Worm (Caenorhabditis elegans): ENCODE results near the gene srt-68.

srt-68 gene

ce11 chrV:5257358-5257757 is 5.4 kb upstream of the srt-68 start, which contains the start of gene srt-67:
Gene srt-67, minus strand, starts transcription at chrV:5257458.
- TF ChIP-seq irx-1 (tag; optimal IDR thresholded peaks at IDR 0.05) (no peak), aha-1 (tag; optimal IDR thresholded peaks at IDR 0.05) (no peak), nhr-84 (tag; optimal IDR thresholded peaks at IDR 0.05) (no peak), nhr-28 (tag; optimal IDR thresholded peaks at IDR 0.05) (no peak), unc-62 (GFP tag; optimal IDR thresholded peaks at IDR 0.05) (no peak), nhr-71 (tag; optimal IDR thresholded peaks at IDR 0.05) (no peak), dpl-1 (GFP tag; optimal IDR thresholded peaks at IDR 0.05) (no peak), unc-130 (tag; optimal IDR thresholded peaks at IDR 0.05) (no peak)

DNA sequence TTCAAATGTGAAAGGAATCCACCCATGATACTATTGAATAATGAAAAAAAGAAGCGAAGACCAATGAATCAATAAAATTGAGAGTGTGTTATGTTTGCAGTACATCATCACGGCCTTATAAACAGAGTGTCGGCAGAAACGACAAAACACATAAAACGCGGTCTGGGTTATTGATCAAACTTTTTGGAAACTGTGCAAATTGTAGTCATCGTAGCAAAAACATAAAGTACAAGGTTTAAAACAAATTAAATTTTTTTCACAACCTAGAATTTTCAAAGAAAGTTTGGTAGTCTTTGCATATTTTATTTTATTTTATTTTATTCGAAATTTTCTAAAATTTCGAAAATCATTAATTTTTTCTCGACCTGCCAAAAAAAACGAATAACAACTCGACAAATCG is 8.9 kb downstream of the srt-68 start, which contains the start of gene cest-35.1:
Gene cest-35.1, minus strand, starts transcription at position 101 of the 400 bp plus-strand sequence.
- TF ChIP-seq C16A3.4 (tag; optimal IDR thresholded peaks at IDR 0.05) = no peak
- no peak for TF ChIP-seq skn-1 (tag; optimal IDR thresholded peaks at IDR 0.05)
- TF ChIP-seq hlh-17 (GFP tag; optimal IDR thresholded peaks at IDR 0.05; ENCODE audit: borderline replicate concordance) = no peak
- TF ChIP-seq lir-3 (tag; optimal IDR thresholded peaks at IDR 0.05; ENCODE audit: poor library complexity) = no peak
- TF ChIP-seq fkh-10 (GFP tag; optimal IDR thresholded peaks at IDR 0.05) = no peak
- no peak for TF ChIP-seq ztf-11 (tag; optimal IDR thresholded peaks at IDR 0.05)

ce11 chrV:5239903-5240302 is 12.0 kb downstream of the srt-68 start, which contains the start of gene B0238.15:
Gene B0238.15, plus strand, starts transcription at chrV:5240203.
- TF ChIP-seq zip-4 (GFP tag; optimal IDR thresholded peaks at IDR 0.05) = no peak
- TF ChIP-seq ceh-82 (tag; optimal IDR thresholded peaks at IDR 0.05) = no peak
- no peak for TF ChIP-seq lir-3 (tag; optimal IDR thresholded peaks at IDR 0.05; ENCODE audit: poor library complexity)
- no peak for TF ChIP-seq ets-5 (GFP tag; IDR thresholded peaks at IDR 0.05)
- TF ChIP-seq efl-1 (optimal IDR thresholded peaks at IDR 0.05) = no peak
- peak in 1 of 2 experiments; percentile 48 for TF ChIP-seq efl-1 (GFP tag; optimal IDR thresholded peaks at IDR 0.05 in 1 of 2)

ce11 chrV:5239404-5239803 is 12.5 kb downstream of the srt-68 start, which contains the start of gene C52A10.3:
Gene C52A10.3, minus strand, starts transcription at chrV:5239504.
- TF ChIP-seq hlh-4 (tag; optimal IDR thresholded peaks at IDR 0.05) (no peak), efl-1 (optimal IDR thresholded peaks at IDR 0.05) (no peak), efl-1 (GFP tag; optimal IDR thresholded peaks at IDR 0.05 in 1 of 2) (peak in 1 of 2 experiments; percentile 32)

DNA sequence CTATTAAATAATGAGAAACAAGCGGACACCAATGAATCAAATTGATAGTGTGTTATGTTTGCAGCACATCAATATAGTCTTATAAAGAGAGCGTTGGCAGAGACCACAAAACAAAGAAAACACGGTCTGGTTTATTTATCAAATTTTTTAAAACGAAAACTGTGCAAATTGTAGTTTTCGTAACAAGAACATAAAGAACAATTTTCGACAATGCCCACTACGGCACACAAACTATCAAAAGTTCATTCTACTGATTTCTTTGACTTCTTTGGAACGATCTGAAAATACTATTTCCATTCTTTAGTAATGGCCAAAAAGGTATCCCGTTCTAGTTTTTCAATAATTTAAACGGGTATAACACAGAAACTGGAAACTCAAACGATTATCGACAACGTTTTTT is 14.8 kb downstream of the srt-68 start, which contains the start of gene cest-35.2:
Gene cest-35.2, minus strand, starts transcription at position 101 of the 400 bp plus-strand sequence.
- TF ChIP-seq unc-30 (tag; optimal IDR thresholded peaks at IDR 0.05) (no peak), unc-86 (tag; optimal IDR thresholded peaks at IDR 0.05) (no peak)

DNA sequence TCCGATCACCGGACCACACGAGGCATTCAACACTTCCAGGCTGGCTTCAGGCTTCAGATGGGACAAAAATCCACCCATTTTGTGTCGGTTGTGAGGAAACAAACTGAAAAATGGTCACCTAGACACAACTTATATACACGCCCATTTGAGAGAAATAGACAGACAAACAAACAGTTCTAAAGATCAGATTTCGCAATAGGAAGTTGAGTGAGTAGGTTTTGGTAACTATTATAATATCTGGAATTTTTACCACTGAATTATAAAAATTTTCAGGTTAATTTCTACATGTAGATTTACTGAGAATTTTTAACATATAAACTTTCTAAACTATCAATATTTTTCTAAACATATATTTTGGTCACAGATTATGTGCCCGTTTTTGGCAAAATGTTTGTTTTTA is 18.1 kb downstream of the srt-68 start, which contains the start of gene cest-32:
Gene cest-32, minus strand, starts transcription at position 115 of the 400 bp plus-strand sequence.
- TF ChIP-seq grh-1 (GFP tag; IDR thresholded peaks at IDR 0.05) (no peak), nhr-71 (tag; optimal IDR thresholded peaks at IDR 0.05) (peak; percentile 25), tbx-2 (tag; optimal IDR thresholded peaks at IDR 0.05) (no peak), skn-1 (tag; optimal IDR thresholded peaks at IDR 0.05) (no peak), F16B12.6 (tag; optimal IDR thresholded peaks at IDR 0.05) (no peak), lin-35 (GFP tag; optimal IDR thresholded peaks at IDR 0.05) (peak in 1 of 2 experiments; percentile 7), efl-3 (GFP tag; optimal IDR thresholded peaks at IDR 0.05) (no peak), zip-4 (GFP tag; optimal IDR thresholded peaks at IDR 0.05) (peak; percentile 46), sptf-1 (tag; optimal IDR thresholded peaks at IDR 0.05) (no peak), pax-3 (tag; optimal IDR thresholded peaks at IDR 0.05) (no peak), efl-1 (optimal IDR thresholded peaks at IDR 0.05) (no peak), efl-1 (GFP tag; optimal IDR thresholded peaks at IDR 0.05 in 1 of 2) (no peak)

ce11 chrV:5228513-5228912 is 23.4 kb downstream of the srt-68 start:
- TF ChIP-seq nhr-77 (tag; optimal IDR thresholded peaks at IDR 0.05) (peak; percentile 72), lin-14 (GFP tag; optimal IDR thresholded peaks at IDR 0.05) (peak; percentile 17), lsy-2 (tag; optimal IDR thresholded peaks at IDR 0.05) (no peak), blmp-1 (tag; optimal IDR thresholded peaks at IDR 0.05) (no peak), nhr-85 (tag) (no peak), Y116A8C.19 (tag; optimal IDR thresholded peaks at IDR 0.05; ENCODE audit: borderline replicate concordance) (no peak), tbx-2 (tag; optimal IDR thresholded peaks at IDR 0.05) (peak; percentile 44), sox-4 (tag; optimal IDR thresholded peaks at IDR 0.05) (no peak), nhr-71 (tag; optimal IDR thresholded peaks at IDR 0.05) (peak; percentile 10)

Data from whole organism, L1 larva.